Worm (Caenorhabditis elegans) whole organism, early embryonic: ENCODE measurements around the gene R11G1.11.

Experiments
- B0310.2 ChIP-seq: sonication (generic microtip); optimal IDR thresholded peaks from 2 replicates; lab custom pipeline; 2016; ENCODE audit warnings: mild to moderate bottlenecking, missing genetic modification characterization, missing compliant biosample characterization
- aly-1 ChIP-seq: sonication (generic microtip); optimal IDR thresholded peaks from 2 replicates; lab custom pipeline; 2016; ENCODE audit warnings: missing genetic modification characterization, missing compliant biosample characterization
- ama-1 ChIP-seq: fragments of 150-350 bp; optimal IDR thresholded peaks from 2 replicates; lab custom pipeline; 2014
- ceh-13 ChIP-seq: fragments of 200-800 bp; sonication (Bioruptor generic); optimal IDR thresholded peaks from 2 replicates; lab custom pipeline; 2018; ENCODE audit warnings: mild to moderate bottlenecking, missing genetic modification characterization, missing compliant biosample characterization
- ceh-36 ChIP-seq: sonication (generic microtip); optimal IDR thresholded peaks from 2 replicates; lab custom pipeline; 2016; ENCODE audit warnings: missing genetic modification characterization, inconsistent platforms, missing compliant biosample characterization
- ets-7 ChIP-seq: sonication (generic microtip); optimal IDR thresholded peaks from 2 replicates; lab custom pipeline; 2016; ENCODE audit warnings: missing genotype, missing genetic modification characterization, missing compliant biosample characterization
- flt-1 ChIP-seq: fragments of 200-800 bp; sonication (Bioruptor generic); IDR thresholded peaks from 2 replicates; pipeline ENCODE4 v1.3.6; 2022; ENCODE audit warnings: missing genetic modification characterization, missing compliant biosample characterization
- hmg-4 ChIP-seq: fragments of 200-800 bp; sonication (Bioruptor generic); optimal IDR thresholded peaks from 2 replicates; lab custom pipeline; 2018; ENCODE audit warnings: mild to moderate bottlenecking, missing genetic modification characterization, missing compliant biosample characterization
- pes-1 ChIP-seq: fragments of 200-800 bp; sonication (Bioruptor generic); IDR thresholded peaks from 2 replicates; pipeline ENCODE4 v1.3.6; 2022; ENCODE audit warnings: missing genetic modification reagents, missing genetic modification characterization, missing compliant biosample characterization
- scrt-1 ChIP-seq: fragments of 200-800 bp; sonication (Bioruptor generic); IDR thresholded peaks from 2 replicates; pipeline ENCODE4 v1.3.6; 2022; ENCODE audit warnings: missing genetic modification characterization, missing compliant biosample characterization
- sea-1 ChIP-seq: fragments of 200-800 bp; sonication (Bioruptor generic); conservative IDR thresholded peaks from 2 replicates; pipeline ENCODE4 v1.3.6; 2022; ENCODE audit warnings: missing genetic modification characterization, missing compliant biosample characterization
- tbx-11 ChIP-seq: fragments of 200-800 bp; sonication (Bioruptor generic); IDR thresholded peaks from 2 replicates; pipeline ENCODE4 v1.3.6; 2022; ENCODE audit warnings: missing genetic modification characterization, missing compliant biosample characterization
- tbx-37 ChIP-seq: fragments of 200-800 bp; sonication (Bioruptor generic); conservative IDR thresholded peaks from 2 replicates; pipeline ENCODE4 v1.3.6; 2022; ENCODE audit warnings: missing genetic modification reagents, missing genetic modification characterization, missing compliant biosample characterization
- tra-4 ChIP-seq: sonication (generic microtip); optimal IDR thresholded peaks from 2 replicates; lab custom pipeline; 2017; ENCODE audit warnings: missing genetic modification characterization, missing compliant biosample characterization

DNA sequence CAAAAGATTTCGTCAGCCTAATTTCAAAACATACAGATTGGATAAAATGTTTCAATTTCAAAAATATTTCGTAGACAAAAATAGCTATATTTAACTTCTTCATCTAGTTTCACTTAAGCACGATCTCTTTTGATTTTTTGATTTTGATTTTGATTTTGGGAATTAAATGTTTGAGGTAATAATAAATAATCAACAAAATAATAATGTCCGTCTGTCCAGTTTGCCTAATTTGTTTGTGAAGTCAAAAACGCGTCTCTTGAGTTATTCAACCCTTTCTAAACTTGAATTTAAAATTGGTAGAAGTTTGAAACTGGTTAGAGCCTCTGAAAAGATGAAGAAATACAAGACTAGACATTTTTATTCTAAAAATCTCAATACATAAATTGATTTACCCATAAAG lies 35.1 kb downstream of the R11G1.11 start:
- TF ChIP-seq ama-1 (lab: Kevin White, UChicago) (no peak), hmg-4 (no peak), tbx-37 (GFP tag; lab: Robert Waterston, UW) (no peak), sea-1 (GFP tag; lab: Robert Waterston, UW) (no peak), pes-1 (no peak), B0310.2 (tag; lab: Kevin White, UChicago) (no peak), ceh-36 (tag; lab: Kevin White, UChicago) (no peak), tra-4 (tag; lab: Kevin White, UChicago) (no peak), ets-7 (no peak), scrt-1 (GFP tag; lab: Robert Waterston, UW) (no peak), tbx-11 (GFP tag; lab: Robert Waterston, UW) (no peak), ceh-13 (no peak), aly-1 (tag; lab: Kevin White, UChicago) (no peak), flt-1 (no peak)
